Fruit fly (Drosophila melanogaster) whole organism, adult: ENCODE data around the gene CG10041.

Source experiments
- CG11617 ChIP-seq: fragments of 200-800 bp; sonication (Bioruptor generic); optimal IDR thresholded peaks from 2 replicates; lab custom pipeline; 2017; ENCODE audit warnings: mild to moderate bottlenecking, missing biosample characterization, missing genetic modification reagents, missing genetic modification characterization
- CG12768 ChIP-seq: fragments of 200-800 bp; sonication (Bioruptor generic); optimal IDR thresholded peaks from 2 replicates; lab custom pipeline; 2017; ENCODE audit warnings: missing biosample characterization, missing genetic modification characterization, mild to moderate bottlenecking, moderate library complexity, missing genetic modification reagents
- CG14711 ChIP-seq: fragments of 200-800 bp; sonication (Bioruptor generic); optimal IDR thresholded peaks from 2 replicates; lab custom pipeline; 2018; ENCODE audit warnings: missing biosample characterization, mild to moderate bottlenecking, missing genetic modification characterization, moderate library complexity
- CG1620 ChIP-seq: fragments of 200-800 bp; sonication (Bioruptor generic); optimal IDR thresholded peaks from 2 replicates; lab custom pipeline; 2016; ENCODE audit warnings: missing biosample characterization, missing genetic modification characterization
- CG33017 ChIP-seq: fragments of 200-800 bp; sonication (Bioruptor generic); optimal IDR thresholded peaks from 2 replicates; lab custom pipeline; 2018; ENCODE audit warnings: missing biosample characterization, mild to moderate bottlenecking, missing genetic modification characterization, moderate library complexity
- CG5204 ChIP-seq: fragments of 200-800 bp; sonication (Bioruptor generic); optimal IDR thresholded peaks from 2 replicates; lab custom pipeline; 2016; ENCODE audit warnings: missing biosample characterization, missing genetic modification characterization
- CG7045 ChIP-seq: fragments of 200-800 bp; sonication (Bioruptor generic); optimal IDR thresholded peaks from 2 replicates; lab custom pipeline; 2017; ENCODE audit warnings: missing biosample characterization, mild to moderate bottlenecking, missing genetic modification characterization
- CG7101 ChIP-seq: fragments of 200-800 bp; sonication (Bioruptor generic); optimal IDR thresholded peaks from 2 replicates; lab custom pipeline; 2018; ENCODE audit warnings: missing biosample characterization, mild to moderate bottlenecking, missing genetic modification characterization, moderate library complexity
- Clk ChIP-seq: fragments of 200-800 bp; sonication (Bioruptor generic); optimal IDR thresholded peaks from 2 replicates; lab custom pipeline; 2017; ENCODE audit warnings: missing biosample characterization, missing genetic modification characterization
- Crg-1 ChIP-seq: fragments of 200-800 bp; sonication (Bioruptor generic); optimal IDR thresholded peaks from 2 replicates; lab custom pipeline; 2016; ENCODE audit warnings: missing biosample characterization, missing genetic modification characterization
- Hr96 ChIP-seq: fragments of 200-800 bp; sonication (Bioruptor generic); optimal IDR thresholded peaks from 2 replicates; lab custom pipeline; 2016; ENCODE audit warnings: missing biosample characterization, missing genetic modification characterization
- Mnt ChIP-seq: fragments of 200-800 bp; sonication (Bioruptor generic); optimal IDR thresholded peaks from 2 replicates; lab custom pipeline; 2016; ENCODE audit warnings: missing biosample characterization, mild to moderate bottlenecking, missing genetic modification characterization
- bab1 ChIP-seq: fragments of 200-800 bp; sonication (Bioruptor generic); optimal IDR thresholded peaks from 3 replicates; lab custom pipeline; 2019; ENCODE audit warnings: missing biosample characterization, mild to moderate bottlenecking, missing genetic modification characterization, moderate library complexity
- cic ChIP-seq: fragments of 200-800 bp; sonication (Bioruptor generic); optimal IDR thresholded peaks from 2 replicates; lab custom pipeline; 2017; ENCODE audit warnings: missing biosample characterization, mild to moderate bottlenecking, missing genetic modification characterization, moderate library complexity
- cnc ChIP-seq, 2 experiments: fragments of >200 bp; optimal IDR thresholded peaks; 2 replicates each; lab custom pipeline; 2017
- kay ChIP-seq: fragments of 200-800 bp; sonication (Bioruptor generic); peaks from one replicate; lab custom pipeline; 2016; ENCODE audit warnings: missing biosample characterization, missing genetic modification characterization, borderline replicate concordance
- ovo ChIP-seq: fragments of 200-800 bp; sonication (Bioruptor generic); optimal IDR thresholded peaks from 2 replicates; lab custom pipeline; 2016; ENCODE audit warnings: missing biosample characterization, missing genetic modification characterization
- pad ChIP-seq: fragments of 200-800 bp; sonication (Bioruptor generic); optimal IDR thresholded peaks from 3 replicates; lab custom pipeline; 2017; ENCODE audit warnings: missing biosample characterization, missing genetic modification characterization, mild to moderate bottlenecking, moderate library complexity, missing genetic modification reagents
- tj ChIP-seq: fragments of 200-800 bp; sonication (Bioruptor generic); optimal IDR thresholded peaks from 3 replicates; lab custom pipeline; 2017; ENCODE audit warnings: missing biosample characterization, mild to moderate bottlenecking, missing genetic modification characterization, moderate library complexity
- toe ChIP-seq: fragments of 200-800 bp; sonication (Bioruptor generic); optimal IDR thresholded peaks from 2 replicates; lab custom pipeline; 2016; ENCODE audit warnings: missing biosample characterization, missing genetic modification characterization

Gene CG10041

DNA sequence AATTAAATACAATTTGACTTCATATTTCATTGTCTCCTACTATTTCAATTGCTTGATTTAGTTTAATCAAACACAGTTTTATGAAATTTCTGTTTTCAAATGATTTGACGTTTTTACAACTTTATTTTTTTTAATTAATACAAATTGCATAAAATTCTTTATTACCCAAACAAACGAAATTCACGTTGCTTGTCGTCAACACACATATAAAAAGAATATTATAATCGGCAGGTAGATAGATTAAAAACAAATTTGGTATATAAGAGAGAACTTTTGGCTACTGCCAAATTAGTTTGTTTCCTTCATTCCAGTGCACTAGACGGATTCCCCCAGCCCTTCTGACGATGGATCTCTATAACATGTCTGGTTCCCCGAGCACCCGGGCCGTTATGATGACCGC lies 24.9 kb upstream of the CG10041 start, which contains the start of gene GstD6:
TSS of gene GstD6 (plus strand) at position 301 of the 400 bp plus-strand sequence.
- TF ChIP-seq CG33017 (tag; lab: Kevin White, UChicago) = no peak
- TF ChIP-seq CG11617 (GFP tag; lab: Kevin White, UChicago) = no peak
- TF ChIP-seq toe (GFP tag; lab: Kevin White, UChicago) = no peak
- TF ChIP-seq ovo (GFP tag; lab: Kevin White, UChicago) = no peak
- TF ChIP-seq cnc (optimal IDR thresholded peaks at IDR 0.05; lab: Kevin White, UChicago) = no peak
- TF ChIP-seq CG12768 (GFP tag; lab: Kevin White, UChicago) = no peak
- TF ChIP-seq bab1 = no peak
- no peak for TF ChIP-seq Clk (GFP tag; lab: Kevin White, UChicago)
- no peak for TF ChIP-seq CG14711 (tag; lab: Kevin White, UChicago)
- no peak for TF ChIP-seq cic (GFP tag; lab: Kevin White, UChicago)
- no peak for TF ChIP-seq CG5204 (GFP tag; lab: Kevin White, UChicago)
- TF ChIP-seq tj (GFP tag; lab: Kevin White, UChicago) = no peak
- TF ChIP-seq Mnt (GFP tag; lab: Kevin White, UChicago) = no peak
- no peak for TF ChIP-seq CG1620 (GFP tag; lab: Kevin White, UChicago)
- TF ChIP-seq Hr96 (GFP tag; lab: Kevin White, UChicago) = no peak
- TF ChIP-seq CG7045 = no peak
- TF ChIP-seq CG7101 (tag; lab: Kevin White, UChicago) = no peak
- no peak for TF ChIP-seq kay (GFP tag; lab: Kevin White, UChicago)

DNA sequence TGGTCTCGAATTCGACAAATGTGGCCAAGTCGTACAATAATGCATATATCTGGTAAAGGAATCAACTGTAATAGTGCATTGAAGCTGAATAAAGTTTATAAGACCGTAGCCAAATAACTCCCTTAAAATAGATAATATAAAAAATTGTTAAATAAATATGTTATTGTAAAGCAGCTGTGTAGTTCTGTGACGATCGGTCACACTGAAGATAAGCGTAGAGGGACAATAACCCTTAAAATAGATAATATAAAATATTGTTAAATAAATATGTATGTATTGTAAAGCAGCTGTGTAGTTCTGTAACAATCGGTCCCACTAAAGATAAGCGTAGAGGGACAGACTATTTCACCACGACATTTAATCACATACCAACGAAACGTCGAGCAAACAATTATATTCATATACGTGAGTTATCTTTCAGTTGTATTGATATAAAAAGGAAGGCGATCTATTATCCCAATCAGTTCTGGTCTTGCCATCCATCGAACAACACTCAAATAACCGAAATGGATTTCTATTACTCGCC lies 23.4 kb upstream of the CG10041 start, which contains the start of gene GstD5:
TSS of gene GstD5 (plus strand) at position 476 of the 526 bp plus-strand sequence.
- TF ChIP-seq CG7101 (tag; lab: Kevin White, UChicago) (no peak), CG33017 (tag; lab: Kevin White, UChicago) (no peak), Clk (GFP tag; lab: Kevin White, UChicago) (no peak), Mnt (GFP tag; lab: Kevin White, UChicago) (no peak), cnc (optimal IDR thresholded peaks at IDR 0.05; lab: Kevin White, UChicago) (no peak), Hr96 (GFP tag; lab: Kevin White, UChicago) (no peak), cic (GFP tag; lab: Kevin White, UChicago) (no peak), kay (GFP tag; lab: Kevin White, UChicago) (no peak), bab1 (no peak), CG7045 (no peak), tj (GFP tag; lab: Kevin White, UChicago) (no peak), Crg-1 (GFP tag; lab: Kevin White, UChicago) (no peak), CG5204 (GFP tag; lab: Kevin White, UChicago) (no peak), pad (GFP tag; lab: Kevin White, UChicago) (no peak), CG12768 (GFP tag; lab: Kevin White, UChicago) (no peak), ovo (GFP tag; lab: Kevin White, UChicago) (no peak), CG1620 (GFP tag; lab: Kevin White, UChicago) (no peak), CG14711 (tag; lab: Kevin White, UChicago) (no peak), toe (GFP tag; lab: Kevin White, UChicago) (no peak)

DNA sequence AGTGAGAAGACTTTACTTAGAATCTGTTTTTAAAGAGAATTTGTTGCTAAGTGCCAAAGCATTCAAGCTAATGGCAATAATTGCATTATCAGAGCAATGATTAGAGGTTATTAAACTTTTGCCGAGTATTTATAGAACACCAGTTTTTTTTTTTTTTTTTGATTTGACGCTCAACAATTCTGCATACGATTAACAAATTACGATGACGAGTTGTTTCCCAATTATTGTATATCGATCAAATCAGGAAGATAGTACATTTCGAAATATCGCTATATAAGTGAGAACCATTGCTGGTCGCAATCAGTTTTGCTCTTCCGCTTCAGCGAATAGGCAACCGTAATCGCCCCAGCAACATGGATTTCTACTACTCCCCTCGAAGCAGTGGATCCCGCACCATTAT lies 21.9 kb upstream of the CG10041 start, which contains the start of gene GstD4:
TSS of gene GstD4 (plus strand) at position 301 of the 400 bp plus-strand sequence.
- TF ChIP-seq Crg-1 (GFP tag; lab: Kevin White, UChicago) = no peak
- no peak for TF ChIP-seq cnc (optimal IDR thresholded peaks at IDR 0.05; lab: Kevin White, UChicago)
- TF ChIP-seq pad (GFP tag; lab: Kevin White, UChicago) = no peak
- TF ChIP-seq kay (GFP tag; lab: Kevin White, UChicago) = no peak
- no peak for TF ChIP-seq Clk (GFP tag; lab: Kevin White, UChicago)
- TF ChIP-seq CG11617 (GFP tag; lab: Kevin White, UChicago) = no peak
- no peak for TF ChIP-seq ovo (GFP tag; lab: Kevin White, UChicago)
- no peak for TF ChIP-seq Mnt (GFP tag; lab: Kevin White, UChicago)
- TF ChIP-seq CG5204 (GFP tag; lab: Kevin White, UChicago) = no peak
- TF ChIP-seq tj (GFP tag; lab: Kevin White, UChicago) = no peak
- no peak for TF ChIP-seq toe (GFP tag; lab: Kevin White, UChicago)
- no peak for TF ChIP-seq bab1
- no peak for TF ChIP-seq CG1620 (GFP tag; lab: Kevin White, UChicago)
- TF ChIP-seq cic (GFP tag; lab: Kevin White, UChicago) = no peak
- no peak for TF ChIP-seq CG33017 (tag; lab: Kevin White, UChicago)
- no peak for TF ChIP-seq CG7045
- TF ChIP-seq CG14711 (tag; lab: Kevin White, UChicago) = no peak
- TF ChIP-seq Hr96 (GFP tag; lab: Kevin White, UChicago) = no peak
- TF ChIP-seq CG12768 (GFP tag; lab: Kevin White, UChicago) = no peak

DNA sequence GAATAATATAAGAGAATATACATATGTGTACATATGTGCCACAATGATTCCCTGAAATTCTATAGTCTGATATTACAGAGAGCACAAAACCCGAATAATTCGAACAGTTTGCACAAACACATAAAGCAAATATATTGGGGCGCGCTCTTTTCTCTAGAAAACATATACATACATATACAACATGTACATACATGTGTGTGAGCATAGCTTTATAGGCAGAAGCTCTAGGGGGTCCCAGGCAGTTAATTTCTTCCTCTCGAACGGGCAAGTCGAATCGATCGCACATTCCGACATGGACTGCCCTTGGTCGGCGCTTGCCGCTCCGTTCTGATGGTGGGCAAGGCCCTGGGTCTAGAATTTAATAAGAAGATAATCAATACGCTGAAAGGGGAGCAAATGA lies 20.9 kb upstream of the CG10041 start, which contains the start of gene GstD3:
TSS of gene GstD3 (plus strand) at position 269 of the 400 bp plus-strand sequence.
- TF ChIP-seq cnc (optimal IDR thresholded peaks at IDR 0.05; lab: Kevin White, UChicago) = no peak
- TF ChIP-seq kay (GFP tag; lab: Kevin White, UChicago) = peak; percentile 50

DNA sequence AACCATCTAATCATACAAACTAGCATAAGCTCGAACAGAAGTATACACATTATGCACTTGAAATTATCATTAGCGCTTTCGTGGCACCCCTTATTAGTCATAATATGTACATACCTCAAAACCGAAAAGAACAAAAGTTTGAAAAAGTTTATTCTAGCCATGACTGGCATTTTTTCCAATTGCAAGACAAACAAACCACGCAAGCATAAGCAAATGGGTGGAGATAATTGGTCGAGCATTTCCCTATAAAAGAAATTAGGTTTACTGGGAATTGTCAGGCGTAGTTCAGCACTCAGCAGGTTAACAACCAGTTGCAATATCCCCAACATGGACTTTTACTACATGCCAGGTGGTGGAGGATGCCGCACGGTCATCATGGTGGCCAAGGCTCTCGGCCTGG lies 19.8 kb upstream of the CG10041 start, which contains the start of gene GstD2:
TSS of gene GstD2 (plus strand) at position 301 of the 400 bp plus-strand sequence.
- TF ChIP-seq CG11617 (GFP tag; lab: Kevin White, UChicago) = no peak
- no peak for TF ChIP-seq CG1620 (GFP tag; lab: Kevin White, UChicago)
- TF ChIP-seq cnc (optimal IDR thresholded peaks at IDR 0.05; lab: Kevin White, UChicago) = peak in 1 of 2 experiments; percentile 48

DNA sequence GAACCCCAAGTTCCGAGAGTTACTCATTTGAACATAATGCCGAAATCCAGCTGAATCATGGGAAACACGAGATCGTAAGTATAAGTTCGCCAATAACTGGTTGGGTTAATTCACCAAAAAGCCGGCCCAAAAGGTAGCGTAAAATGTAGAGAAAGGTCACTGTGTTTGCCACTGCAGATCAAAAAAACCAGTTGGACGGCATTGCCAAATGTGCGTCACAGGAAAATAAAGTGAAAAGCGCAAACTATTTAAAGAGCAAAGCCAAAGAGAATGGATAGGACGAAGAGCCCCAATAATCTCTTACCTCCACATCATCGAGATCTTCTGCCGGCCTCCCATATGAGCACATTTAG lies 18.7 kb upstream of the CG10041 start:
- TF ChIP-seq toe (GFP tag; lab: Kevin White, UChicago) (no peak), tj (GFP tag; lab: Kevin White, UChicago) (peak; percentile 51)
